Fruit fly (Drosophila melanogaster): ENCODE data around the gene CG32115.

CG32115 gene

DNA sequence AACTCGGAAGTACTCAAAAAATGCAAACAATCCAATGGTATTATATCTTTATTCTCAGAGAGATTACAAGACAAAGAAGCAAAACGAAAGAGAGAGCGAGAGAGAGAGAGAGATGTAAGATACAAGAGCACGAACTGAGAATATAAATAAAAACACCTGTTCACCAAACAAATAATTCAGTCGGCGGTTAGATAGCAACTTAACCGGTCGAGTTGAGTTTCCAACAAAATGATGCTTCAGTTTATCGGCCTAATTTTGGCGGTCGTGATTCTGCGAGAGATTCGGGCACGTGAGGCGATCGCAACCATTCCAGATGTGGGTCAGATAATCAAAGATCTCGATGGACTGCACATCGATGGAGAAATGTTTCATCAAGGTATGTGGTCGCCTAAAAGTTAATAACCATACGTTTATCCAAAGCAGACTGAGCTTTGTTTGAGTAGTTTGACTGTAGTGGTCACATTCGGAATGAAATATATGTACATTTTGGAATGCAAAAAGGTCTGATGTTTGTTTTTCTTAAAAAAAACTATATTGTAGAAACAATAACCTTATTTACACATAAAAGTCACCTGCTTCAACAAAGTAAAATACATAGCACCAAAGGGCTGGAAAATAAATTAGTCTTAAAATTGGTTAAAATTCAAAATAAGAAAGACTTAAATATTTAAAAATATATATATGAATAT, 20.8 kb downstream of the CG32115 start, which contains the start of gene CG14118 (continued):
- TF ChIP-seq Hmr (GFP tag; optimal IDR thresholded peaks at IDR 0.05) (peak; percentile 8), CG9876 (GFP tag; optimal IDR thresholded peaks at IDR 0.05) (no peak), Awh (GFP tag; IDR thresholded peaks at IDR 0.05) (peak; percentile 54; the same call in 1 of the 2 replicates), CG42726 (GFP tag; IDR thresholded peaks at IDR 0.05; ENCODE audit: partially characterized antibody) (no peak), tup (GFP tag; optimal IDR thresholded peaks at IDR 0.05) (no peak), Ssrp (tag; optimal IDR thresholded peaks at IDR 0.05) (no peak), D19B (GFP tag; optimal IDR thresholded peaks at IDR 0.05) (no peak), Opbp (GFP tag; IDR thresholded peaks at IDR 0.05; ENCODE audit: partially characterized antibody) (no peak), CG18764 (GFP tag; optimal IDR thresholded peaks at IDR 0.05) (no peak), CG18619 (GFP tag; optimal IDR thresholded peaks at IDR 0.05) (peak; percentile 13), CG6791 (GFP tag; IDR thresholded peaks at IDR 0.05; ENCODE audit: partially characterized antibody) (no peak), CG2120 (GFP tag; optimal IDR thresholded peaks at IDR 0.05) (peak; percentile 24), CG10959 (GFP tag; IDR thresholded peaks at IDR 0.05) (no peak), Nf-YC (tag; optimal IDR thresholded peaks at IDR 0.05) (no peak), wor (GFP tag; IDR thresholded peaks at IDR 0.05) (no peak), Xrp1 (GFP tag; IDR thresholded peaks at IDR 0.05) (no peak), pita (GFP tag; optimal IDR thresholded peaks at IDR 0.05) (no peak), CG13287 (GFP tag; IDR thresholded peaks at IDR 0.05; ENCODE audit: partially characterized antibody) (peak; percentile 23; the same call in 1 of the 2 replicates), Adf1 (GFP tag; IDR thresholded peaks at IDR 0.05) (no peak), gce (GFP tag; IDR thresholded peaks at IDR 0.05) (no peak), E2f2 (GFP tag; IDR thresholded peaks at IDR 0.05) (no peak), sd (tag; optimal IDR thresholded peaks at IDR 0.05) (peak; percentile 38), usp (GFP tag; optimal IDR thresholded peaks at IDR 0.05) (no peak), CG8359 (GFP tag; optimal IDR thresholded peaks at IDR 0.05; ENCODE audit: borderline replicate concordance) (no peak), otp (GFP tag; IDR thresholded peaks at IDR 0.05) (no peak), klu (GFP tag; IDR thresholded peaks at IDR 0.05) (no peak), h (optimal IDR thresholded peaks at IDR 0.05) (no peak), CG11456 (GFP tag; IDR thresholded peaks at IDR 0.05) (no peak), hbn (GFP tag; IDR thresholded peaks at IDR 0.05; ENCODE audit: partially characterized antibody) (no peak), psq (GFP tag; optimal IDR thresholded peaks at IDR 0.05) (no peak), eve (GFP tag; optimal IDR thresholded peaks at IDR 0.05) (no peak), eyg (GFP tag; optimal IDR thresholded peaks at IDR 0.05) (no peak), Trl (optimal IDR thresholded peaks at IDR 0.05) (peak; percentile 46 to 83), Trl (GFP tag; optimal IDR thresholded peaks at IDR 0.05) (no peak), CG4820 (GFP tag; optimal IDR thresholded peaks at IDR 0.05) (no peak), BEAF-32 (GFP tag; optimal IDR thresholded peaks at IDR 0.05) (no peak), CG34422 (GFP tag; IDR thresholded peaks at IDR 0.05) (peak; percentile 10; the same call in 1 of the 3 replicates), CG12104 (GFP tag; optimal IDR thresholded peaks at IDR 0.05) (no peak), Dll (GFP tag; IDR thresholded peaks at IDR 0.05; ENCODE audit: partially characterized antibody) (no peak), CG13123 (GFP tag; optimal IDR thresholded peaks at IDR 0.05) (no peak), PHDP (tag; optimal IDR thresholded peaks at IDR 0.05) (peak; percentile 54), Dip3 (GFP tag; optimal IDR thresholded peaks at IDR 0.05) (no peak), pum (GFP tag; optimal IDR thresholded peaks at IDR 0.05) (no peak), Ravus (GFP tag; IDR thresholded peaks at IDR 0.05) (no peak), CG7987 (GFP tag; optimal IDR thresholded peaks at IDR 0.05) (no peak), trh (GFP tag; optimal IDR thresholded peaks at IDR 0.05) (no peak), HHEX (GFP tag; optimal IDR thresholded peaks at IDR 0.05) (no peak), cato (GFP tag; optimal IDR thresholded peaks at IDR 0.05; ENCODE audit: borderline replicate concordance) (no peak), fd3F (GFP tag; optimal IDR thresholded peaks at IDR 0.05) (peak; percentile 61), Dek (tag; optimal IDR thresholded peaks at IDR 0.05) (peak; percentile 6), Dip2 (GFP tag; IDR thresholded peaks at IDR 0.05) (no peak)
